Worm (Caenorhabditis elegans) whole organism, early embryonic: ENCODE results near the gene nhr-227.
"Not testable (repeated sequence)": the region's sequence is repeated elsewhere in the genome, so short reads cannot be mapped to it uniquely, and the experiment has no call there.

Experiments used
- ets-7 ChIP-seq: sonication (generic microtip); optimal IDR thresholded peaks from 2 replicates; lab custom pipeline; 2016; ENCODE audit warnings: missing genotype, missing genetic modification characterization, missing compliant biosample characterization
- hmbx-1 ChIP-seq: sonication (generic microtip); optimal IDR thresholded peaks from 2 replicates; lab custom pipeline; 2016; ENCODE audit warnings: mild to moderate bottlenecking, missing genetic modification characterization, missing compliant biosample characterization
- tra-4 ChIP-seq: sonication (generic microtip); optimal IDR thresholded peaks from 2 replicates; lab custom pipeline; 2017; ENCODE audit warnings: missing genetic modification characterization, missing compliant biosample characterization

DNA sequence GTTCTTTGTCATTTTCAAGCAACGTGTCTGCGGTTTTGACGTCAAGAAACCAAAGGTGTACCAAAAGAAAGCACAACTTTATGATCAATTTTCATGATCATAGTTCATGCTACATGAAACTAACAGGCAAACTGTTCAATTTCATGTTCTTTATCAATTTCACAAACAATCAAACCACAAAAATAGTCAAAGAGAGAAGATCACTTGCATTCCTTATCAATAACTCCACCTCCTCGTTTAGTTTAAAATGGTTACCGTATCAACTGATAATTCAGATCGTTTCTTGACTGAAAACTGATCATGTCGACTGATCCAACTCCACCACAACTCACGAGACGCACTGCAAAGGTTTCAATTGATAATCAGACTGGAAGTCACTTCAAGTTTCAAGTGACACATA lies 44.9 kb downstream of the nhr-227 start, which contains the start of gene pud-1.1:
- TF ChIP-seq ets-7; hmbx-1 (tag; lab: Kevin White, UChicago); tra-4 (tag; lab: Kevin White, UChicago): not testable (repeated sequence)
